Worm (Caenorhabditis elegans): ENCODE results near the gene taf-6.1.

taf-6.1 gene

ce11 chrII:1149390-1149789, 21.6 kb downstream of the taf-6.1 start:
- TF ChIP-seq unc-62 (GFP tag; optimal IDR thresholded peaks at IDR 0.05) = no peak

DNA sequence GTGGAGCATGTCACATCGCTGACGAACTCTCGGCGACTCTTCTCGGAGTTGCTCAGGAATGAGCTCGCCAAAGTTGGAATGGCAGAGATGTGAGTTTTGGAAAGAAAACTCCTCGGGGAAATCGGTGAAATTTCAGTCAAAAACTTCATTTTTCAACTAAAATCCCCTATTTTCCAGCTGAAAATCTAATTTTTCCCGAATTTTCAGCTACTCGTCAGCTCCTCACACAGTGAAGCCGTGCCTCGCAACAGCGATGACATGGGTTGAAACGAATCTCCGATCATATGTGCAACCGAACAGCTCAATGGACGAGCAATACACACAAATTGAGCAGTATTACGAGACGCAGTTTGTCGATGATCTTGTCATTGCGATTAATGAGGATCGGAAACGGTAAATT, 24.0 kb downstream of the taf-6.1 start:
- TF ChIP-seq unc-62 (GFP tag; optimal IDR thresholded peaks at IDR 0.05) = no peak

DNA sequence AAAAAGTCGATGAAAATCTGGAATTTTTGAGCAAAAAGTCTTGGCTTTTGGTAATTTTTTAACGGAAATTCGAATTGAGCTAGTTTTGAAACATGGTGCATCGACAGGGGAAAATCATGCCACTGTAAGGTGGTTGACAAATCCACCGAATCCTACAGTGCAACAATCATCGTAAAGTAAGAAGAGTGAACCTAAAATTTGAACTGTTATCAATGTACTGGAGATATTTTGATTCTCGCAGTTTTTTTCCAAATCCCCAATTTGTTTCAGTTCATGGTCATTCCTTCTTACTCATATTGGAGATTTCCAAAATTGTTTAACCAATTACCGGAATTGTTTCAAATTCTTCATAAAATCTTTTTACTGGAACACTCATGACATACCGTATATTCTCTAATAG, 25.0 kb downstream of the taf-6.1 start:
- TF ChIP-seq unc-62 (GFP tag; optimal IDR thresholded peaks at IDR 0.05) = no peak

DNA sequence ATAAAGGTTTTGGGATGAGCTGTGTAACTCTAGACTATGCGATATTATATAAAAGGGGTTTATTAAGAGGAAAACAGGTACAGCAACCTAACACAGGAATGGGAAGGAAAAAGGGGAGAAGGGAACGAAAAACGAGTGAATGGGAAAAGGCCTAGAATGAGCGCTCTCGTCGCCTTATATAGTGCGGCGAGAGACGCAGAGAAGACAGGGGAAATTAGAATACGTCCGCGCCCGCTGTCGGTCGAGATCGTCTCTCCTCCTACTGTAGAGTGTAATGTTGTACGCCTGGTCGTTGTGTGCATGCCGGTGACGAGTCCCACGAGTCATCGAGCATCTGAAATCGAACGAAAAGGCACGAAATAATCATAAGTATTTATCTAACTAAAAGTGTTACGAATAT, 25.5 kb downstream of the taf-6.1 start:
- TF ChIP-seq unc-62 (GFP tag; optimal IDR thresholded peaks at IDR 0.05) = no peak

DNA sequence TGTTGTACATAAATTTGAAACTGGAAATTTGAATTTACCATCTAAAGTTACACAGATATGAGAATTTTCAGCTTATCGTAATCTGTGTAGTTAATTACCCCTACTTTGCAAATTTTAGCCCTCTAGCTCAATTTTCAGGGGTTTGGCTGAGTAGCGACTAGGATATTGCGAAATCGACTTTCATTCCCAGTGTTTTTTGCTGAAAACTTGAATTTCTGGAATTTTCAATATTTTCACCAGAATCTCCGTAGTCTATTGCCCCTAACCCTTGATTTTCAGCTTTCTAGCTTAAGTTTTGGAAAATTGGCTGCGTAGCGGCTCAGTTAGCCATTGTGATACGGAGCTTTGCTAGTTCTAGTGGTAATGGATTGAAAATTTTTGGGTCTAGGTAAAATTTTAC, 29.4 kb downstream of the taf-6.1 start:
- no peak for TF ChIP-seq unc-62 (GFP tag; optimal IDR thresholded peaks at IDR 0.05)

DNA sequence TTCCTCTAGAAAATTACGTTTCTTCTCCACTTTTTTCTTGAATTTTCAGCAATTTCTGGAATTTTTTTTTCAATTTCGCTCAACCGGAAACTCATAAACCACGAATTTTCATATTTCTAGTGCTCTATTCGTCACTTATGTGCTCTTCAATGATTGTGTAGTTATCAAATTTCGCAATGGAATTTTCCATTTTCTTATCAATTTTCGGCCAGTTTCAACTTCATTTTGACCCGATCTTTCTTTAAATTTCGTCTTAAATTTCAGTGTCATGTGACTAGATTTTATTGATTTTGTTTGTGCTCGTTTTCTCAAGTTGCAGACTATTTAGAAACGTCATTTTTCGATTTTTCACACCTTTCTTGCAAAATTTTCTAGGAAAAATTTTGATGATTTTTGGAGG, 31.9 kb downstream of the taf-6.1 start:
- TF ChIP-seq unc-62 (GFP tag; optimal IDR thresholded peaks at IDR 0.05) = no peak

DNA sequence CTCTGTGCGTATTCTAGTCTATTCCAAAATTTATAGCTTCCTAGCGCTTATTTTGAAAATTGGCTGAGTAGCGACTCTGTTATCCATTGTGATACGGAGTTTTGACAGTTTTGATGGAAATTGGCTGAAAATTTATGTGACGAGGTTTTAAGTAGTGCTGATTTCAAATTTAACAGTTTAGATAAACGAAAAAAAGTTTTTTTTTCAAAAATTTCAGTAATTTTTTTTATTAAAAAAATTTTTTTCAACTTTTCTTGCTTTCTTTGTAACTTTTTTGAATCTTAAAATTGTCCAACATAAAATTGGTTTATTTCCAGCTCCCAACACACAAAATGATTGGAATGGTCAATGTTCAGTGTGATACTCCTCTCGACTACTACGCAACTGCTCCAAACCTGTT, 35.5 kb downstream of the taf-6.1 start, which contains the start of gene T23F4.2:
Gene T23F4.2 (plus strand): TSS at position 301 of the 400 bp plus-strand sequence.
- TF ChIP-seq unc-62 (GFP tag; optimal IDR thresholded peaks at IDR 0.05) = no peak

- TF ChIP-seq unc-62 (GFP tag; optimal IDR thresholded peaks at IDR 0.05) = no peak
These were observed 43.1 kb downstream of the taf-6.1 start for ce11 chrII:1170842-1171241.

ce11 chrII:1172080-1172575, 44.4 kb downstream of the taf-6.1 start, which contains the start of gene dlhd-1:
Gene dlhd-1, minus strand, starts transcription at chrII:1172130.
- TF ChIP-seq unc-62 (GFP tag; optimal IDR thresholded peaks at IDR 0.05) = no peak

DNA sequence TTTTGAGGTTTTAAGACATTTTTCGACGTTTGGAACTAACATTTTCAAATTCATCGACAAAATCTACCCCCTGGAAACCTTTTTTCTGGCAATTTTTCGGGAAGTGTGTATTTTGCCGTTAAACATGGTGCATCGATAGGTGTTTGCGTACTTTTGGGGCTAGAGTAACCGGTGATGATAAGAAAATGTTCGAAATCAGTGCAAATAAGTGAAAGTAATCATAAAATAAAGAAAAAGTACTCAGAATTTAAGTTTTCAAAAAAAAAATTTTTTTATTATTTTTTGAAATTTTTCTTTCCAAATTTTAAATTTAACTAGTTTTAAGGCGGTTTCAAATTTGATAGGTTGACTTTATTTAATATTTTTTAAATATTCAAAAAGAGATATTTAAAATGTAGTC, 51.4 kb downstream of the taf-6.1 start, which contains the start of gene nas-27:
Gene nas-27 (minus strand): TSS at position 101 of the 400 bp plus-strand sequence.
- TF ChIP-seq unc-62 (GFP tag; optimal IDR thresholded peaks at IDR 0.05) = no peak

Data from whole organism, dauer.